Worm (Caenorhabditis elegans) whole organism, L3 larva: ENCODE measurements around the gene xbx-1.

Experiments
- ama-1 ChIP-seq: fragments of 150-350 bp; optimal IDR thresholded peaks from 2 replicates; lab custom pipeline; 2018
- ceh-9 ChIP-seq: sonication (generic microtip); optimal IDR thresholded peaks from 2 replicates; lab custom pipeline; 2018; ENCODE audit warnings: missing biosample characterization, missing genetic modification characterization
- elt-3 ChIP-seq, 3 experiments: fragments of 150-350 bp in 1 of 3; sonication (generic microtip) in 2 of 3; optimal IDR thresholded peaks; 2 replicates in 2 of 3; 4 replicates in 1 of 3; lab custom pipeline; 2014 to 2017; ENCODE audit warnings: missing biosample characterization in 3 of 3, missing genetic modification characterization in 3 of 3
- fos-1 ChIP-seq: fragments of 150-350 bp; optimal IDR thresholded peaks from 2 replicates; lab custom pipeline; 2014; ENCODE audit warnings: missing biosample characterization, missing genetic modification characterization
- lin-15B ChIP-seq: fragments of 150-350 bp; optimal IDR thresholded peaks from 2 replicates; lab custom pipeline; 2014; ENCODE audit warnings: missing biosample characterization, missing genetic modification characterization
- nhr-11 ChIP-seq: fragments of 150-350 bp; optimal IDR thresholded peaks from 2 replicates; lab custom pipeline; 2014; ENCODE audit warnings: missing biosample characterization, missing genetic modification characterization
- nhr-12 ChIP-seq: fragments of 150-350 bp; optimal IDR thresholded peaks from 2 replicates; lab custom pipeline; 2014; ENCODE audit warnings: missing biosample characterization, missing genetic modification characterization
- nhr-76 ChIP-seq: fragments of 150-350 bp; sonication (generic microtip); optimal IDR thresholded peaks from 5 replicates; lab custom pipeline; 2014; ENCODE audit warnings: missing biosample characterization, missing genetic modification characterization
- snpc-4 ChIP-seq: fragments of 150-350 bp; optimal IDR thresholded peaks from 2 replicates; lab custom pipeline; 2014; ENCODE audit warnings: missing biosample characterization, missing genetic modification characterization
- zag-1 ChIP-seq: fragments of 150-350 bp; optimal IDR thresholded peaks from 2 replicates; lab custom pipeline; 2014; ENCODE audit warnings: missing biosample characterization, missing genetic modification characterization
- ztf-4 ChIP-seq: fragments of 150-350 bp; optimal IDR thresholded peaks from 2 replicates; lab custom pipeline; 2014; ENCODE audit warnings: missing biosample characterization, missing genetic modification characterization

DNA sequence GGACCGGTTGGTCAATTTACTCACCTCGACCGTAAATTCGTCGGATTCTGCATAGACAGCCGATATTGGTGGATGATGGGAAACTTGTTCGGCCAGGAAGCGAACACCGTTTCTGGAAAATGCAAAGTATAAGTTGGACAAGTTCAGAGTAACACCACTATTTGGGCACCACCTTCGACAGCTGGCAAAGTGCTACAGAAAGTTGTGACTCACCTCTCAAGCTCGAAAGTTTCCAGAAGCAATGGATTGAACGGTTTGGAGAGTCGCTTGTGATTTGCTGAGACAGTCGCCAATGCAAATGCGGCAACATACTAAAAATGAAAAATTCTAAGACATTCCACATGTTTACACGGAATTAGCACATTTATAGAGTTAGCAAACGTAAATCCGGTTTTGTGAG, 33.3 kb downstream of the xbx-1 start:
- TF ChIP-seq snpc-4 (no peak), zag-1 (no peak), ama-1 (lab: Kevin White, UChicago) (no peak), ztf-4 (no peak), lin-15B (tag; lab: Kevin White, UChicago) (no peak), fos-1 (tag; lab: Kevin White, UChicago) (no peak), ceh-9 (tag; lab: Kevin White, UChicago) (no peak), nhr-76 (tag; lab: Kevin White, UChicago) (no peak), elt-3 (tag; optimal IDR thresholded peaks at IDR 0.05; lab: Kevin White, UChicago) (no peak), nhr-12 (tag; lab: Kevin White, UChicago) (no peak), nhr-11 (tag; lab: Kevin White, UChicago) (no peak)
